Worm (Caenorhabditis elegans) whole organism, late embryonic: Measurements from ENCODE around the gene rgs-7.

Experiments used
- C38D4.7 ChIP-seq: fragments of 200-800 bp; sonication (Bioruptor generic); optimal IDR thresholded peaks from 2 replicates; lab custom pipeline; 2018; ENCODE audit warnings: mild to moderate bottlenecking, missing genetic modification characterization, moderate library complexity, missing compliant biosample characterization
- F13H6.1 ChIP-seq: sonication (generic microtip); optimal IDR thresholded peaks from 2 replicates; lab custom pipeline; 2016; ENCODE audit warnings: missing genetic modification characterization, missing compliant biosample characterization
- K02D7.2 ChIP-seq: sonication (generic microtip); optimal IDR thresholded peaks from 2 replicates; lab custom pipeline; 2017; ENCODE audit warnings: mild to moderate bottlenecking, missing genetic modification characterization, missing compliant biosample characterization
- K09A11.1 ChIP-seq: sonication (generic microtip); optimal IDR thresholded peaks from 2 replicates; lab custom pipeline; 2017; ENCODE audit warnings: antibody characterized with exemption, mild to moderate bottlenecking, missing genetic modification characterization, missing compliant biosample characterization; ENCODE audit not compliant: insufficient read depth
- ahr-1 ChIP-seq: sonication (generic microtip); optimal IDR thresholded peaks from 2 replicates; lab custom pipeline; 2016; ENCODE audit warnings: missing genetic modification characterization, missing compliant biosample characterization
- ceh-18 ChIP-seq: sonication (generic microtip); optimal IDR thresholded peaks from 2 replicates; lab custom pipeline; 2016; ENCODE audit warnings: missing genetic modification characterization, missing compliant biosample characterization
- ceh-19 ChIP-seq: fragments of 200-800 bp; sonication (Bioruptor generic); optimal IDR thresholded peaks from 2 replicates; lab custom pipeline; 2018; ENCODE audit warnings: mild to moderate bottlenecking, missing genetic modification characterization, missing compliant biosample characterization
- ceh-22 ChIP-seq: sonication (generic microtip); optimal IDR thresholded peaks from 2 replicates; lab custom pipeline; 2017; ENCODE audit warnings: missing biosample characterization, missing genetic modification characterization
- ceh-30 ChIP-seq: fragments of 150-350 bp; optimal IDR thresholded peaks from 2 replicates; lab custom pipeline; 2014; ENCODE audit warnings: missing biosample characterization, missing genetic modification characterization
- ceh-48 ChIP-seq: sonication (generic microtip); optimal IDR thresholded peaks from 2 replicates; lab custom pipeline; 2016; ENCODE audit warnings: missing genetic modification characterization, inconsistent platforms, missing compliant biosample characterization
- ceh-6 ChIP-seq: fragments of 200-800 bp; sonication (Bioruptor generic); optimal IDR thresholded peaks from 2 replicates; lab custom pipeline; 2018; ENCODE audit warnings: mild to moderate bottlenecking, missing genetic modification characterization, missing compliant biosample characterization
- dmd-4 ChIP-seq: sonication (generic microtip); optimal IDR thresholded peaks from 2 replicates; lab custom pipeline; 2016; ENCODE audit warnings: borderline replicate concordance, missing genetic modification characterization, missing compliant biosample characterization
- elt-4 ChIP-seq: sonication (generic microtip); optimal IDR thresholded peaks from 2 replicates; lab custom pipeline; 2016; ENCODE audit warnings: missing genetic modification characterization, missing compliant biosample characterization
- fkh-6 ChIP-seq: sonication (generic microtip); optimal IDR thresholded peaks from 2 replicates; lab custom pipeline; 2016; ENCODE audit warnings: missing genetic modification characterization, missing compliant biosample characterization
- gmeb-2 ChIP-seq: sonication (generic microtip); optimal IDR thresholded peaks from 2 replicates; lab custom pipeline; 2016; ENCODE audit warnings: missing genetic modification characterization, inconsistent platforms, missing compliant biosample characterization
- hlh-13 ChIP-seq: fragments of 200-800 bp; sonication (Bioruptor generic); optimal IDR thresholded peaks from 2 replicates; lab custom pipeline; 2018; ENCODE audit warnings: mild to moderate bottlenecking, missing genetic modification characterization, missing compliant biosample characterization
- hlh-30 ChIP-seq: sonication (generic microtip); optimal IDR thresholded peaks from 2 replicates; lab custom pipeline; 2017; ENCODE audit warnings: antibody characterized with exemption, missing genetic modification characterization, missing compliant biosample characterization; ENCODE audit not compliant: insufficient read depth
- hlh-8 ChIP-seq: sonication (generic microtip); optimal IDR thresholded peaks from 2 replicates; lab custom pipeline; 2016; ENCODE audit warnings: missing genotype, missing genetic modification characterization, missing compliant biosample characterization
- lim-6 ChIP-seq: sonication (generic microtip); optimal IDR thresholded peaks from 2 replicates; lab custom pipeline; 2016; ENCODE audit warnings: missing genetic modification characterization, missing compliant biosample characterization
- madf-2 ChIP-seq: sonication (generic microtip); optimal IDR thresholded peaks from 2 replicates; lab custom pipeline; 2017; ENCODE audit warnings: missing genetic modification characterization, missing compliant biosample characterization
- mec-3 ChIP-seq: sonication (generic microtip); optimal IDR thresholded peaks from 2 replicates; lab custom pipeline; 2016; ENCODE audit warnings: borderline replicate concordance, missing genetic modification characterization, missing compliant biosample characterization
- pag-3 ChIP-seq: sonication (generic microtip); optimal IDR thresholded peaks from 2 replicates; lab custom pipeline; 2016; ENCODE audit warnings: missing compliant biosample characterization, missing genetic modification characterization, borderline replicate concordance
- pat-9 ChIP-seq: fragments of 200-800 bp; sonication (Bioruptor generic); optimal IDR thresholded peaks from 2 replicates; lab custom pipeline; 2018; ENCODE audit warnings: mild to moderate bottlenecking, missing genetic modification characterization, moderate library complexity, missing compliant biosample characterization
- pax-1 ChIP-seq: fragments of 150-350 bp; optimal IDR thresholded peaks from 2 replicates; lab custom pipeline; 2014; ENCODE audit warnings: missing biosample characterization, missing genetic modification characterization
- pha-4 ChIP-seq: fragments of 150-350 bp; optimal IDR thresholded peaks from 2 replicates; lab custom pipeline; 2018; ENCODE audit warnings: missing biosample characterization, missing genetic modification reagents, missing genetic modification characterization
- sdc-2 ChIP-seq: sonication (generic microtip); optimal IDR thresholded peaks from 2 replicates; lab custom pipeline; 2016; ENCODE audit warnings: missing genotype, missing genetic modification characterization, missing compliant biosample characterization
- sox-2 ChIP-seq: fragments of 200-800 bp; sonication (Bioruptor generic); IDR thresholded peaks from 2 replicates; pipeline ENCODE4 v1.3.6; 2022; ENCODE audit warnings: missing genetic modification reagents, missing genetic modification characterization, missing compliant biosample characterization
- syd-9 ChIP-seq: sonication (generic microtip); optimal IDR thresholded peaks from 2 replicates; lab custom pipeline; 2016; ENCODE audit warnings: mild to moderate bottlenecking, missing genetic modification characterization, moderate library complexity, missing compliant biosample characterization
- unc-3 ChIP-seq, 2 experiments: fragments of 200-800 bp in 1 of 2; sonication (Bioruptor generic) in 1 of 2; sonication (generic microtip) in 1 of 2; conservative IDR thresholded peaks in 1 of 2; optimal IDR thresholded peaks in 1 of 2; 2 replicates each; pipeline versions ENCODE4 v1.3.6 to Lab custom; 2016 to 2022; ENCODE audit warnings: missing compliant biosample characterization in 2 of 2, missing genetic modification characterization in 2 of 2, missing genetic modification reagents in 1 of 2
- unc-42 ChIP-seq: sonication (generic microtip); optimal IDR thresholded peaks from 2 replicates; lab custom pipeline; 2016; ENCODE audit warnings: missing genotype, missing genetic modification characterization, missing compliant biosample characterization
- unc-55 ChIP-seq: sonication (generic microtip); optimal IDR thresholded peaks from 2 replicates; lab custom pipeline; 2017; ENCODE audit warnings: missing biosample characterization, missing genetic modification reagents, missing genetic modification characterization

rgs-7 gene

DNA sequence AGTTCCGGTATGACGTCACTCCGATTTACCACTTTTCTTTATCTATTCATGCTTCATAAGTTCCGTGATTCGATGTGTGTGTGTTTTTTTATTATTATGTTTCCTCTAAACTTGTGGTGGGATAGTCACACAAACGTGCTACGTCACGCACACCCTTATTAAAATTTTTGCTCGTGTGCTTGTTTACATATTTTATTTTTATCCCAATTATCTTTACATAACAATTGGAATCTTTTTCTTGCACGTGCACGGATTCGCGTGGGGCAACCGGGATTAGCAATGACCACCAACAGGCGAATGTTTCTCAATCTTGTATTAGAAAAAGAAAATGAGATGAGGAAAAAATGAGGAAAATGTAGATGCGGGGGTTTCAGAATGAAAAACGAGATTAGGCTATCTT, 48.2 kb downstream of the rgs-7 start:
- no peak for TF ChIP-seq sdc-2 (tag; lab: Kevin White, UChicago)
- TF ChIP-seq lim-6 (tag; lab: Kevin White, UChicago): no peak
- no peak for TF ChIP-seq ceh-6 (GFP tag; lab: Kevin White, UChicago)
- TF ChIP-seq, all 69 proteins: peak for 0

DNA sequence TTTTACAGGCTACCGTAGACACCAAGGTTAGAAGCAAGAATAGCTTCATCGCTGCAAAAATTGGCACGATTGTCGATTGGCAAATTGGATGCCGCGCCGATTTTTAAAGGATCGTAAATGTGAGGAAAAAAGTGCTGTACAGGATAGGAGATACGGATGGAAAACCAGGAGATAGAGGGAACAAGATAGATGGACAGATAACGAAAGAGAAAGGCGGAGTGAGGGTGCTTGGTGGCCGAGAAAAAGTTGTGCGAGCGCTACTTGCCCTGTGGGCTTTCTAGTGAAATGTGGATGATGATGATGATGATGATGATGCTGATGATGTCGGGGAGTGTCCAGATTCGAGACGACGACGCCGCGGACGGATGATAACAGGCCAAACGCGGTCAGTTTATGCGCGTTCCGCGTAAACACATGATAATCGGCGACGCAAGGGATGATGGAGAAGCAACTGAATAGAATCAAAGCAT, 54.0 kb downstream of the rgs-7 start, which contains the start of gene T27A10.6:
T27A10.6 (minus strand) TSS at position 51 of the 470 bp plus-strand sequence.
- no peak for TF ChIP-seq fkh-6 (tag; lab: Kevin White, UChicago)
- no peak for TF ChIP-seq elt-4 (tag; lab: Kevin White, UChicago)
- no peak for TF ChIP-seq unc-3 (GFP tag; conservative IDR thresholded peaks at IDR 0.05; lab: Robert Waterston, UW)
- TF ChIP-seq unc-3 (tag; optimal IDR thresholded peaks at IDR 0.05; lab: Kevin White, UChicago): no peak
- TF ChIP-seq pag-3: no peak
- TF ChIP-seq ceh-6 (GFP tag; lab: Kevin White, UChicago): no peak

DNA sequence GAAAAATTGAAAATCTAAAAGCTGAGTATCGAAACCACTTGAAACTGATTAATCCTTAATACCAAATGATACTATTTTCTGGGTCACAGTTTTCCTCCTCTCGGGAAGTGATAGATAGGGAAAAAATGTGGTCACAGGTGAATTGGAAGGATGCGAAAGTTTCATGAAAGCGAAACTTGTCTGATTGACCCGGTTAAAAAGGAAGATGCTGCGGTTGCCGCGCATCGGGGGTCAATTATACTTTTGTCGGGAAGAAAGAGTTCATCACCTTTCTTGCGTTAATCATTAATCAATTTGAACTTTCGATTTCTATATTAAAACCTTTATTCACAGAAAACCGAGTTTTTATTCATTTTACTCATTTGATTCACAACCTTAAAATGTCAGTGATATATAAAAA, 54.6 kb downstream of the rgs-7 start:
- TF ChIP-seq F13H6.1 (tag; lab: Kevin White, UChicago): no peak
- no peak for TF ChIP-seq pat-9 (tag; lab: Kevin White, UChicago)
- no peak for TF ChIP-seq dmd-4 (tag; lab: Kevin White, UChicago)
- TF ChIP-seq syd-9 (tag; lab: Kevin White, UChicago): no peak
- TF ChIP-seq C38D4.7 (GFP tag; lab: Kevin White, UChicago): no peak
- no peak for TF ChIP-seq ahr-1 (tag; lab: Kevin White, UChicago)
- no peak for TF ChIP-seq gmeb-2 (tag; lab: Kevin White, UChicago)
- no peak for TF ChIP-seq unc-42 (tag; lab: Kevin White, UChicago)
- TF ChIP-seq sox-2: no peak
- no peak for TF ChIP-seq lim-6 (tag; lab: Kevin White, UChicago)
- no peak for TF ChIP-seq ceh-22 (tag; lab: Kevin White, UChicago)
- no peak for TF ChIP-seq K02D7.2 (tag; lab: Kevin White, UChicago)
- no peak for TF ChIP-seq hlh-13 (GFP tag; lab: Kevin White, UChicago)
- no peak for TF ChIP-seq ceh-48
- TF ChIP-seq ceh-18 (tag; lab: Kevin White, UChicago): no peak
- no peak for TF ChIP-seq hlh-30 (tag; lab: Kevin White, UChicago)
- no peak for TF ChIP-seq mec-3 (tag; lab: Kevin White, UChicago)
- TF ChIP-seq hlh-8 (tag; lab: Kevin White, UChicago): no peak
- no peak for TF ChIP-seq madf-2 (tag; lab: Kevin White, UChicago)
- TF ChIP-seq, all 69 proteins: peak for 0

DNA sequence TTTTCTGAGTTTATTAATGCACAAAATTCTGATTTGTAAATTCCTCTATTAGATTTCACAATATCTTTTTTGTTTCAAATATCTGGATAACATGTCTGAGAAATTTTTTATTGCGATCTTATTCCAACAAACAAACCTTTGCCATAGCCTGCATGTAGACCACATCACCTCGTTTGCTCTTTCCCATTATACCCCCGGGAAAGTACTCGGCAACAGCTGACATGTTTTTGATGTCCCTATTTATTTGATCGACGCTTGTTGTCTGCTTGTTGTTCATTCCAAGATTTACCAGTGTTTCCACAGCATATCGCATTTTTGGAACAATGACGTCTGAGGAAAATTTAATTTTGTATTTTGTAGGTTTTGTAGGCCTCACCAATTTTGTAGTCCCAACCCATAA, 57.5 kb downstream of the rgs-7 start:
- TF ChIP-seq unc-55 (GFP tag; lab: Kevin White, UChicago) (peak; percentile 42), ceh-30 (tag; lab: Kevin White, UChicago) (no peak), pha-4 (tag; lab: Kevin White, UChicago) (no peak), K09A11.1 (tag; lab: Kevin White, UChicago) (no peak), pax-1 (tag; lab: Kevin White, UChicago) (no peak), ahr-1 (tag; lab: Kevin White, UChicago) (no peak)
- TF ChIP-seq, all 69 proteins: peak for 1

DNA sequence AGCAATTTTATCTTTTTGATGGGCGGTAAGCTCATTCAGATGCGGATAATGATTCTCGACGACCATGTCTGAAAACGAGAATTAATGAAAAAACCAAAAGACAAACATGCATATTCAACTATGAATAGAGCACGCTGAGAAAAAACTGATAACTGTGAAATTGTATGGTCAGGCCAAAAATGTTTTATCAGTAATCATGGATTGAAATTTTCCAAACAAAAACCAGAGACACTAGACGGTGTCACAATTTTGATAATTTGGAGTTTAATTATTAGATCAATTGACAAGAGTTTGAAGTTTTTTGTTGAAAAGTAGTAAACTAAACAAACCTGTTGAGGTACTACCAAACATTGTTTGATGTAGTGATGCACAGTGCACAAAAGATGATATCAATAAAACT, 58.0 kb downstream of the rgs-7 start, which contains the start of gene cgr-1:
cgr-1 (minus strand) TSS at position 68 of the 400 bp plus-strand sequence.
- TF ChIP-seq ceh-19 (GFP tag; lab: Kevin White, UChicago) (no peak), pha-4 (tag; lab: Kevin White, UChicago) (no peak)
